Fruit fly (Drosophila melanogaster): ENCODE results near the gene CG34347.

- TF ChIP-seq CG13204 (GFP tag; optimal IDR thresholded peaks at IDR 0.05) (no peak), CG32121 (GFP tag; IDR thresholded peaks at IDR 0.05) (no peak), CG15710 (tag; optimal IDR thresholded peaks at IDR 0.05) (no peak), EcR (GFP tag; optimal IDR thresholded peaks at IDR 0.05) (no peak), Ets98B (GFP tag; IDR thresholded peaks at IDR 0.05) (no peak), Pif1B (GFP tag; optimal IDR thresholded peaks at IDR 0.05) (no peak)
These were observed 5.7 kb upstream of the CG34347 start, which contains the start of gene pHCl-2 for dm6 chr3R:31305284-31305683.

Data from whole organism, pupa.